Worm (Caenorhabditis elegans) whole organism, L3 larva: Measurements from ENCODE around the gene K01A6.8.

Source experiments
- aly-2 ChIP-seq: fragments of 150-350 bp; optimal IDR thresholded peaks from 2 replicates; lab custom pipeline; 2014; ENCODE audit warnings: missing biosample characterization, missing genetic modification characterization
- ceh-9 ChIP-seq: sonication (generic microtip); optimal IDR thresholded peaks from 2 replicates; lab custom pipeline; 2018; ENCODE audit warnings: missing biosample characterization, missing genetic modification characterization
- fos-1 ChIP-seq: fragments of 150-350 bp; optimal IDR thresholded peaks from 2 replicates; lab custom pipeline; 2014; ENCODE audit warnings: missing biosample characterization, missing genetic modification characterization
- nhr-11 ChIP-seq: fragments of 150-350 bp; optimal IDR thresholded peaks from 2 replicates; lab custom pipeline; 2014; ENCODE audit warnings: missing biosample characterization, missing genetic modification characterization
- nhr-12 ChIP-seq: fragments of 150-350 bp; optimal IDR thresholded peaks from 2 replicates; lab custom pipeline; 2014; ENCODE audit warnings: missing biosample characterization, missing genetic modification characterization
- snpc-4 ChIP-seq: fragments of 150-350 bp; optimal IDR thresholded peaks from 2 replicates; lab custom pipeline; 2014; ENCODE audit warnings: missing biosample characterization, missing genetic modification characterization

DNA sequence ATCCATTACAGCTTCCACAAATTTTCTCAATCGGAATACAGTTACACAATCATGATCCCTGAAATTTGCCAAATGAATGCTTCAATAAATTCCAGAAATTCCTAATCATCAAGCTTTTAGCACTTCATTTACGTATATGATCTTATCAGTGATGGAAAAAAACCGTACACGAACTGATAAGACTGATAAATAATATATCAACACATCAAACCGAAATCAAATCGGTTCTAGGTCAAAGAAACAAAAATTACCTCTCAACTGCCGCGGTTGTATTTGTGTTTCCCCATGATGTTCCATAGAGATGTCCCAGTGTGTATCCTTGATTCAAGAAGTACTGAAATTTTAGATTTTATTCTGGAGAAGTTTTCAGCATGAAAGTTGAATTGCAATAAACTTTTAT is 33.9 kb upstream of the K01A6.8 start:
- TF ChIP-seq fos-1 (tag; lab: Kevin White, UChicago) (no peak), nhr-12 (tag; lab: Kevin White, UChicago) (no peak), nhr-11 (tag; lab: Kevin White, UChicago) (no peak), aly-2 (tag; lab: Kevin White, UChicago) (no peak), ceh-9 (tag; lab: Kevin White, UChicago) (no peak), snpc-4 (no peak)
